Fruit fly (Drosophila melanogaster): ENCODE measurements around the gene DNAlig3.

DNAlig3 gene

dm6 chr3R:12448889-12449314 lies 47.3 kb upstream of the DNAlig3 start, which contains the start of gene CG18549 (continued):
- TF ChIP-seq Neu2 (GFP tag; optimal IDR thresholded peaks at IDR 0.05; ENCODE audit: borderline replicate concordance) = peak; percentile 91
- TF ChIP-seq Fer3 (tag; optimal IDR thresholded peaks at IDR 0.05) = peak; percentile 100
- peak; percentile 100 for TF ChIP-seq CG2678 (tag; optimal IDR thresholded peaks at IDR 0.05)
- peak; percentile 100 for TF ChIP-seq unpg (GFP tag; optimal IDR thresholded peaks at IDR 0.05)
- TF ChIP-seq dysf (GFP tag; IDR thresholded peaks at IDR 0.05) = peak; percentile 100
- peak; percentile 100 for TF ChIP-seq nau (GFP tag; optimal IDR thresholded peaks at IDR 0.05)
- TF ChIP-seq ewg (GFP tag; optimal IDR thresholded peaks at IDR 0.05) = peak; percentile 99
- TF ChIP-seq B-H1 (GFP tag; IDR thresholded peaks at IDR 0.05) = peak; percentile 100
- TF ChIP-seq sug (tag; optimal IDR thresholded peaks at IDR 0.05) = peak; percentile 99
- TF ChIP-seq sd (tag; optimal IDR thresholded peaks at IDR 0.05) = peak; percentile 98
- TF ChIP-seq CG18764 (GFP tag; optimal IDR thresholded peaks at IDR 0.05) = peak; percentile 99
- TF ChIP-seq CG9932 (GFP tag; IDR thresholded peaks at IDR 0.05) = peak; percentile 99
- peak; percentile 99 for TF ChIP-seq dimm (GFP tag; IDR thresholded peaks at IDR 0.05)
- peak; percentile 99 for TF ChIP-seq CG13894 (tag; optimal IDR thresholded peaks at IDR 0.05)
- peak; percentile 99 for TF ChIP-seq cwo (GFP tag; optimal IDR thresholded peaks at IDR 0.05)
- TF ChIP-seq CG1647 (GFP tag; optimal IDR thresholded peaks at IDR 0.05) = peak; percentile 99
- TF ChIP-seq CG12219 (GFP tag; optimal IDR thresholded peaks at IDR 0.05) = peak; percentile 100
- peak; percentile 97 for TF ChIP-seq psq (GFP tag; optimal IDR thresholded peaks at IDR 0.05)
- peak; percentile 100 for TF ChIP-seq Aef1 (GFP tag; IDR thresholded peaks at IDR 0.05)
- peak; percentile 90 for TF ChIP-seq pros (GFP tag; optimal IDR thresholded peaks at IDR 0.05)
- TF ChIP-seq slbo (GFP tag; IDR thresholded peaks at IDR 0.05) = peak; percentile 100
- TF ChIP-seq Blimp-1 (GFP tag; optimal IDR thresholded peaks at IDR 0.05) = peak; percentile 99
- peak; percentile 100 for TF ChIP-seq fd64A (GFP tag; optimal IDR thresholded peaks at IDR 0.05)
- TF ChIP-seq CG4617 (GFP tag; optimal IDR thresholded peaks at IDR 0.05; ENCODE audit: borderline replicate concordance) = peak; percentile 99
- TF ChIP-seq B-H2 (GFP tag; optimal IDR thresholded peaks at IDR 0.05) = peak; percentile 99
- peak; percentile 99 for TF ChIP-seq Atf-2 (GFP tag; optimal IDR thresholded peaks at IDR 0.05)
- TF ChIP-seq org-1 (GFP tag; optimal IDR thresholded peaks at IDR 0.05) = peak; percentile 99
- peak; percentile 98 for TF ChIP-seq ac (GFP tag; optimal IDR thresholded peaks at IDR 0.05)
- TF ChIP-seq CG6854 (GFP tag; optimal IDR thresholded peaks at IDR 0.05) = peak; percentile 100
- peak; percentile 98 for TF ChIP-seq HmgD (GFP tag; optimal IDR thresholded peaks at IDR 0.05)
- peak; percentile 65 for TF ChIP-seq zf30C (GFP tag; optimal IDR thresholded peaks at IDR 0.05)
- TF ChIP-seq Gug (GFP tag; IDR thresholded peaks at IDR 0.05) = peak; percentile 99
- TF ChIP-seq schlank (tag; optimal IDR thresholded peaks at IDR 0.05) = peak; percentile 99
- TF ChIP-seq CG13123 (GFP tag; optimal IDR thresholded peaks at IDR 0.05) = peak; percentile 99
- TF ChIP-seq CG8478 (optimal IDR thresholded peaks at IDR 0.05) = no peak
- peak; percentile 99 to 100 for TF ChIP-seq Hr51 (GFP tag; optimal IDR thresholded peaks at IDR 0.05)
- peak; percentile 100 for TF ChIP-seq zfh1 (GFP tag; IDR thresholded peaks at IDR 0.05)
- peak; percentile 100 for TF ChIP-seq CG5245 (GFP tag; optimal IDR thresholded peaks at IDR 0.05)
- TF ChIP-seq CG16863 (GFP tag; optimal IDR thresholded peaks at IDR 0.05) = peak; percentile 99
- peak; percentile 100 for TF ChIP-seq CG10366 (GFP tag; IDR thresholded peaks at IDR 0.05)
- peak; percentile 99 for TF ChIP-seq CG15601 (tag; optimal IDR thresholded peaks at IDR 0.05)
- peak; percentile 99 for TF ChIP-seq Optix (GFP tag; IDR thresholded peaks at IDR 0.05)
- TF ChIP-seq MESR4 (GFP tag; optimal IDR thresholded peaks at IDR 0.05) = peak; percentile 97
- peak; percentile 84 for TF ChIP-seq zen2 (GFP tag; IDR thresholded peaks at IDR 0.05; ENCODE audit: partially characterized antibody)
- peak; percentile 97 for TF ChIP-seq chinmo (GFP tag; IDR thresholded peaks at IDR 0.05; ENCODE audit: partially characterized antibody)
- TF ChIP-seq ftz-f1 (GFP tag; optimal IDR thresholded peaks at IDR 0.05) = peak; percentile 94
- TF ChIP-seq CG6791 (GFP tag; IDR thresholded peaks at IDR 0.05; ENCODE audit: partially characterized antibody) = peak; percentile 81
- TF ChIP-seq CG31441 (GFP tag; IDR thresholded peaks at IDR 0.05) = peak; percentile 99
- peak; percentile 99 for TF ChIP-seq CG9609 (GFP tag; optimal IDR thresholded peaks at IDR 0.05)
- TF ChIP-seq CG14710 (tag; optimal IDR thresholded peaks at IDR 0.05) = peak; percentile 99

Measured in whole organism, embryonic.